Fruit fly (Drosophila melanogaster) ovary, adult (tissue): ENCODE measurements around the gene CG17732.

ENCODE experiments used
- CG17801 ChIP-seq: fragments of 200-800 bp; optimal IDR thresholded peaks from 2 replicates; lab custom pipeline; 2019; ENCODE audit warnings: missing biosample characterization, mild to moderate bottlenecking, missing genetic modification characterization, moderate library complexity; ENCODE audit not compliant: partially characterized antibody

The CG17732 gene

DNA sequence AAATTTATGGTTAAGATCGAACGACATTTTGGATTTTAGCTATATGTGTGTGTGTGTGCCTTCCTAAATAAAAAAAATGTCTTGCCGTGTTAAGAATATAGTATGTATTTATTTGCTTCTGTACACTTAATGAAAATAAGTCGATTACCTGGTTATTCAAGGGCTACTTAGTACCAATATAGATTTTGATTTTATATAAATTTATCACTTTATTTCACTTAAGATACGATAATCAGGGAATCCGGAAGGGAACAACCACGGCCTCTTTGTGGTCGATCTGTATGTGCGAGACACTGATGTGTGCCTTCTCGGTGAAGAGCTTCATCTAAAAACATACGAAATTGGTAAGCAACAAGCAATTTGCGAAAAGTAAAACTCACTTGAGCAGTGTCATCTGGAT lies 46.2 kb downstream of the CG17732 start, which contains the start of gene CG14183:
Gene CG14183, minus strand, starts transcription at position 101 of the 400 bp plus-strand sequence.
- no peak for TF ChIP-seq CG17801 (GFP tag; lab: Kevin White, UChicago)

DNA sequence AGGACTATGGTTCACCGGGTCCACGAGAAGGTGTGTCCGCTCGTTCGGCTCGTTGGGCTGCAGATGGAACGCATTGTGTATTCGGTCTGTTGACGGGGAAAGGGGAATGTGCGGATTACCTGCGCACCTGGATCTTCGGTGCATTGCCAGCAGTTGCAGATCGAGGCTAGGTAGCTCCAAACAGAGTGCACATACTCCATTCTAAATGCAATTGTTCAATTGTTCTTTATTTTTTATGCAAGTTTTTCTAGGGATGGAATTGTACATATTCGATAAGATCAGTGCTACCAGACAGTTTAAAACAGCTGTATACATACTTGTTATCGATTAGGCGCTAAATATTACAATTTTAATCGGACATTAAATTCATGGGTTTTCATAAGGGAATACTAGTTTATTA lies 47.3 kb downstream of the CG17732 start, which contains the start of gene Lamtor1:
Gene Lamtor1, minus strand, starts transcription at position 268 of the 400 bp plus-strand sequence.
- TF ChIP-seq CG17801 (GFP tag; lab: Kevin White, UChicago): no peak
